Worm (Caenorhabditis elegans) whole organism, L3 larva: Measurements from ENCODE around the gene C07A9.5.

Experiments
- egl-27 ChIP-seq: sonication (generic microtip); optimal IDR thresholded peaks from 4 replicates; lab custom pipeline; 2017; ENCODE audit warnings: missing biosample characterization, missing genetic modification reagents, missing genetic modification characterization
- elt-1 ChIP-seq: fragments of 150-350 bp; optimal IDR thresholded peaks from 2 replicates; lab custom pipeline; 2014; ENCODE audit warnings: missing biosample characterization, missing genetic modification characterization
- elt-2 ChIP-seq: sonication (generic microtip); optimal IDR thresholded peaks from 2 replicates; lab custom pipeline; 2016; ENCODE audit warnings: missing genetic modification reagents, mild to moderate bottlenecking, missing genetic modification characterization, missing compliant biosample characterization
- jun-1 ChIP-seq: fragments of 150-350 bp; optimal IDR thresholded peaks from 2 replicates; lab custom pipeline; 2014; ENCODE audit warnings: missing biosample characterization, missing genetic modification reagents, missing genetic modification characterization
- lsy-12 ChIP-seq: sonication (generic microtip); optimal IDR thresholded peaks from 2 replicates; lab custom pipeline; 2016; ENCODE audit warnings: mild to moderate bottlenecking, missing genetic modification characterization, missing compliant biosample characterization
- mml-1 ChIP-seq: fragments of 150-350 bp; sonication (generic microtip); optimal IDR thresholded peaks from 3 replicates; lab custom pipeline; 2014; ENCODE audit warnings: missing biosample characterization, missing genetic modification characterization
- nfya-1 ChIP-seq: sonication (generic microtip); optimal IDR thresholded peaks from 2 replicates; lab custom pipeline; 2017; ENCODE audit warnings: missing genetic modification characterization, mild to moderate bottlenecking, missing compliant biosample characterization, antibody characterized with exemption, moderate library complexity; ENCODE audit not compliant: insufficient read depth
- nhr-23 ChIP-seq: fragments of 150-350 bp; optimal IDR thresholded peaks from 2 replicates; lab custom pipeline; 2014; ENCODE audit warnings: missing biosample characterization, missing genetic modification reagents, missing genetic modification characterization
- nhr-237 ChIP-seq: fragments of 150-350 bp; optimal IDR thresholded peaks from 2 replicates; lab custom pipeline; 2014; ENCODE audit warnings: missing biosample characterization, missing genetic modification characterization
- nhr-25 ChIP-seq: sonication (generic microtip); optimal IDR thresholded peaks from 2 replicates; lab custom pipeline; 2017; ENCODE audit warnings: missing biosample characterization, missing genetic modification characterization
- pha-4 ChIP-seq: fragments of 150-350 bp; optimal IDR thresholded peaks from 2 replicates; lab custom pipeline; 2014; ENCODE audit warnings: missing biosample characterization, missing genetic modification reagents, missing genetic modification characterization
- pqm-1 ChIP-seq: fragments of 150-350 bp; optimal IDR thresholded peaks from 2 replicates; lab custom pipeline; 2017; ENCODE audit warnings: missing biosample characterization, missing genetic modification characterization, inconsistent platforms
- skn-1 ChIP-seq: fragments of 150-350 bp; optimal IDR thresholded peaks from 2 replicates; lab custom pipeline; 2014; ENCODE audit warnings: missing biosample characterization, missing genetic modification characterization
- unc-62 ChIP-seq: fragments of 150-350 bp; sonication (generic microtip); optimal IDR thresholded peaks from 4 replicates; lab custom pipeline; 2014; ENCODE audit warnings: missing biosample characterization, missing genetic modification reagents, missing genetic modification characterization
- ztf-4 ChIP-seq: fragments of 150-350 bp; optimal IDR thresholded peaks from 2 replicates; lab custom pipeline; 2014; ENCODE audit warnings: missing biosample characterization, missing genetic modification characterization

Gene C07A9.5

DNA sequence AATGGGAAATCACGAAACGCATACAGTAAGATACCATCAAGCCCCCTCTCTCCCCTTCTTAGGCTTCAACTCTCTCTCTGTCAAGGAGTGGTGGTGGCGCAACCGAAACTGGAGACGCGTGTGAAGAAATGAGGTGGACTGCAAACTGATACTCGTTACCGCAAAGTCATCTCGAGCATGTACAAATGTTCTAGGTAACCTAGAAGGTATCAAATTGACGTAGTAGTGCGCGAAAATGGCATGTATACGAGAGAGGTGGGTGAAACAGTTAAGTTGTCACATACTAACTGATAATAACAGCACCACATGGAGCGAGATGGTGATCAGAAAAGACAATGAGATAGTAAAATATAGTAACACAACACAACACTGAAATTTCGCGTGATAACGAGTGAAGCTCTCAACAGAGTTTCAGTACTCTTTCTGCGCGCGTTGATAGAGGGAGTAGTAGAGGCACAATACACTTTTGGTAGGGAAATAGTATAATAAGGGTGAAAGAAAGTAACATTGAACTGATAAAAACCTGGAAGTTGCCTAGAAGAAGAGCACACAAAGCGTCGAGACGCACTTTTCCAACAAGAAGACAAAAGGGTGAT, 44.4 kb downstream of the C07A9.5 start:
- TF ChIP-seq nhr-237 (tag; lab: Kevin White, UChicago) = no peak
- TF ChIP-seq pha-4 (tag; lab: Kevin White, UChicago) = peak; percentile 9
- peak; percentile 94 for TF ChIP-seq elt-2
- no peak for TF ChIP-seq lsy-12 (tag; lab: Kevin White, UChicago)
- TF ChIP-seq jun-1 (tag; lab: Kevin White, UChicago) = peak; percentile 6
- no peak for TF ChIP-seq ztf-4 (tag; lab: Kevin White, UChicago)
- no peak for TF ChIP-seq skn-1 (tag; lab: Kevin White, UChicago)
- no peak for TF ChIP-seq egl-27 (tag; lab: Kevin White, UChicago)
- TF ChIP-seq pqm-1 = peak; percentile 97
- TF ChIP-seq, all 47 proteins: peak for 4

DNA sequence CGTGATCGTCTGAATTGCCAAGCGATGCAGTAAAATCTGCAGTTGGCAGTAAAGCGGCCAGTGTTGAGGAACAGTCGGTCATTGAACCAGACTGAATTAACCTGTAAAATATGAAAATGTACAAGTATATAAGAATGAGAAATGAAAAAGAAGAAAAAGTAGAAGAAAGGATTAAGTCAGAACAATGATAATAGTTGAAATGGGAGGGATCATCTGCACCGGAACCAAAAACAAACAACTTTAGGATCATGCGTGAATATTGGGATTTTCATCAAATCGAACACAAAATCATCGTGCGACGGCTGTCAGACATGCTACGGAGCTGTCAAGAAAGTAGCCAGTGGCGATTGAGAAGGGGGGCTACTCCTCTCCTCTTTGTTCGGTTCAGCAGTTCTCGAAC, 45.6 kb downstream of the C07A9.5 start, which contains the start of gene gei-13:
Gene gei-13 (minus strand): TSS at position 101 of the 400 bp plus-strand sequence.
- TF ChIP-seq nhr-23 (tag; lab: Kevin White, UChicago) = no peak
- no peak for TF ChIP-seq unc-62 (GFP tag; lab: Kevin White, UChicago)
- TF ChIP-seq nfya-1 (tag; lab: Kevin White, UChicago) = no peak
- TF ChIP-seq elt-1 (tag; lab: Kevin White, UChicago) = no peak
- TF ChIP-seq nhr-25 (tag; lab: Kevin White, UChicago) = no peak
- TF ChIP-seq mml-1 = no peak
